Worm (Caenorhabditis elegans) whole organism, L4 larva: Measurements from ENCODE around the gene B0524.6.

ENCODE experiments used
- F10B5.3 ChIP-seq: sonication (generic microtip); optimal IDR thresholded peaks from 2 replicates; lab custom pipeline; 2016; ENCODE audit warnings: mild to moderate bottlenecking, missing genetic modification characterization, missing compliant biosample characterization
- Y105C5A.15 ChIP-seq: fragments of 200-800 bp; sonication (Bioruptor generic); IDR thresholded peaks from 2 replicates; pipeline ENCODE4 v1.3.6; 2022; ENCODE audit warnings: missing genetic modification characterization, missing compliant biosample characterization
- ZK337.2 ChIP-seq: fragments of 200-800 bp; sonication (Bioruptor generic); IDR thresholded peaks from 2 replicates; pipeline ENCODE4 v1.3.6; 2022; ENCODE audit warnings: missing genetic modification reagents, missing genetic modification characterization, missing compliant biosample characterization
- aha-1 ChIP-seq: fragments of 150-350 bp; peaks from one replicate; lab custom pipeline; 2014; ENCODE audit warnings: missing biosample characterization, missing genetic modification characterization
- ama-1 ChIP-seq: fragments of 150-350 bp; optimal IDR thresholded peaks from 2 replicates; lab custom pipeline; 2014; ENCODE audit warnings: inconsistent platforms, mixed read lengths
- arid-1 ChIP-seq: fragments of 200-800 bp; sonication (Bioruptor generic); conservative IDR thresholded peaks from 2 replicates; pipeline ENCODE4 v1.3.6; 2022; ENCODE audit warnings: missing genetic modification reagents, missing genetic modification characterization, missing compliant biosample characterization
- ceh-20 ChIP-seq: fragments of 200-800 bp; sonication (Bioruptor generic); IDR thresholded peaks from 2 replicates; pipeline ENCODE4 v1.3.6; 2022; ENCODE audit warnings: missing genetic modification reagents, missing genetic modification characterization, missing compliant biosample characterization
- ceh-28 ChIP-seq: fragments of 150-350 bp; optimal IDR thresholded peaks from 2 replicates; lab custom pipeline; 2014; ENCODE audit warnings: missing biosample characterization, missing genetic modification reagents, missing genetic modification characterization
- ceh-82 ChIP-seq: sonication (generic microtip); optimal IDR thresholded peaks from 2 replicates; lab custom pipeline; 2017; ENCODE audit warnings: missing biosample characterization, missing genetic modification characterization
- cey-2 ChIP-seq: sonication (generic microtip); optimal IDR thresholded peaks from 3 replicates; lab custom pipeline; 2017; ENCODE audit warnings: missing genetic modification characterization, mild to moderate bottlenecking, missing compliant biosample characterization, antibody characterized with exemption, borderline replicate concordance; ENCODE audit not compliant: insufficient read depth
- ctbp-1 ChIP-seq: fragments of 200-800 bp; sonication (Bioruptor generic); IDR thresholded peaks from 2 replicates; pipeline ENCODE4 v1.3.6; 2022; ENCODE audit warnings: missing genetic modification reagents, missing genetic modification characterization, missing compliant biosample characterization
- daf-12 ChIP-seq: fragments of 150-350 bp; optimal IDR thresholded peaks from 2 replicates; lab custom pipeline; 2014; ENCODE audit warnings: missing biosample characterization, missing genetic modification reagents, missing genetic modification characterization
- dmd-6 ChIP-seq: fragments of 200-800 bp; sonication (Bioruptor generic); IDR thresholded peaks from 2 replicates; pipeline ENCODE4 v1.3.6; 2022; ENCODE audit warnings: missing genetic modification reagents, missing genetic modification characterization, missing compliant biosample characterization
- gei-8 ChIP-seq: fragments of 200-800 bp; sonication (Bioruptor generic); optimal IDR thresholded peaks from 2 replicates; lab custom pipeline; 2018; ENCODE audit warnings: mild to moderate bottlenecking, missing genetic modification characterization, missing compliant biosample characterization
- hlh-11 ChIP-seq: fragments of 200-800 bp; sonication (Bioruptor generic); optimal IDR thresholded peaks from 2 replicates; lab custom pipeline; 2018; ENCODE audit warnings: mild to moderate bottlenecking, missing genetic modification characterization, missing compliant biosample characterization
- hlh-30 ChIP-seq: sonication (generic microtip); optimal IDR thresholded peaks from 2 replicates; lab custom pipeline; 2017; ENCODE audit warnings: antibody characterized with exemption, mild to moderate bottlenecking, missing genetic modification characterization, missing compliant biosample characterization; ENCODE audit not compliant: insufficient read depth
- hmg-1.1 ChIP-seq: fragments of 200-800 bp; sonication (Bioruptor generic); IDR thresholded peaks from 2 replicates; pipeline ENCODE4 v1.3.6; 2022; ENCODE audit warnings: missing genetic modification reagents, missing genetic modification characterization, missing compliant biosample characterization
- jun-1 ChIP-seq: fragments of 150-350 bp; optimal IDR thresholded peaks from 2 replicates; lab custom pipeline; 2014; ENCODE audit warnings: missing biosample characterization, missing genetic modification reagents, missing genetic modification characterization
- lin-1 ChIP-seq: fragments of 200-800 bp; sonication (Bioruptor generic); IDR thresholded peaks from 2 replicates; pipeline ENCODE4 v1.3.6; 2022; ENCODE audit warnings: missing genetic modification reagents, missing genetic modification characterization, missing compliant biosample characterization
- lin-13 ChIP-seq: fragments of 150-350 bp; optimal IDR thresholded peaks from 2 replicates; lab custom pipeline; 2014; ENCODE audit warnings: missing biosample characterization, missing genetic modification reagents, missing genetic modification characterization
- lin-38 ChIP-seq: fragments of 200-800 bp; sonication (Bioruptor generic); IDR thresholded peaks from 2 replicates; pipeline ENCODE4 v1.3.6; 2022; ENCODE audit warnings: missing genetic modification reagents, missing genetic modification characterization, missing compliant biosample characterization
- lsy-2 ChIP-seq, 2 experiments: fragments of 150-350 bp in 1 of 2; sonication (generic microtip) in 1 of 2; optimal IDR thresholded peaks; 2 replicates each; lab custom pipeline; 2014 to 2017; ENCODE audit warnings: missing biosample characterization in 2 of 2, missing genetic modification characterization in 2 of 2
- mep-1 ChIP-seq: fragments of 150-350 bp; sonication (generic microtip); optimal IDR thresholded peaks from 3 replicates; lab custom pipeline; 2014; ENCODE audit warnings: missing biosample characterization, missing genetic modification characterization
- mes-2 ChIP-seq: sonication (generic microtip); optimal IDR thresholded peaks from 2 replicates; lab custom pipeline; 2016; ENCODE audit warnings: missing genotype, mild to moderate bottlenecking, missing genetic modification characterization, missing compliant biosample characterization; ENCODE audit not compliant: poor library complexity, severe bottlenecking
- nhr-10 ChIP-seq: fragments of 150-350 bp; optimal IDR thresholded peaks from 2 replicates; lab custom pipeline; 2014; ENCODE audit warnings: missing biosample characterization, missing genetic modification characterization
- nhr-102 ChIP-seq: sonication (generic microtip); optimal IDR thresholded peaks from 2 replicates; lab custom pipeline; 2016; ENCODE audit warnings: mild to moderate bottlenecking, missing genetic modification characterization, moderate library complexity, missing compliant biosample characterization
- nhr-11 ChIP-seq: fragments of 150-350 bp; optimal IDR thresholded peaks from 2 replicates; lab custom pipeline; 2014; ENCODE audit warnings: missing biosample characterization, missing genetic modification characterization
- nhr-25 ChIP-seq: sonication (generic microtip); optimal IDR thresholded peaks from 2 replicates; lab custom pipeline; 2017; ENCODE audit warnings: missing genetic modification characterization, mild to moderate bottlenecking, missing compliant biosample characterization, antibody characterized with exemption, moderate library complexity, borderline replicate concordance; ENCODE audit not compliant: insufficient read depth
- nhr-42 ChIP-seq: fragments of 200-800 bp; sonication (Bioruptor generic); IDR thresholded peaks from 2 replicates; pipeline ENCODE4 v1.3.6; 2022; ENCODE audit warnings: missing genetic modification characterization, missing compliant biosample characterization
- nhr-48 ChIP-seq: sonication (generic microtip); optimal IDR thresholded peaks from 2 replicates; lab custom pipeline; 2016; ENCODE audit warnings: mild to moderate bottlenecking, missing genetic modification characterization, missing compliant biosample characterization
- nhr-76 ChIP-seq: fragments of 150-350 bp; optimal IDR thresholded peaks from 2 replicates; lab custom pipeline; 2014; ENCODE audit warnings: missing biosample characterization, missing genetic modification characterization
- nhr-77 ChIP-seq: fragments of 150-350 bp; optimal IDR thresholded peaks from 2 replicates; lab custom pipeline; 2014; ENCODE audit warnings: missing biosample characterization, missing genetic modification characterization
- rbr-2 ChIP-seq: sonication (generic microtip); optimal IDR thresholded peaks from 2 replicates; lab custom pipeline; 2016; ENCODE audit warnings: missing genotype, missing genetic modification characterization, missing compliant biosample characterization
- set-16 ChIP-seq: fragments of 200-800 bp; sonication (Bioruptor generic); IDR thresholded peaks from 2 replicates; pipeline ENCODE4 v1.3.6; 2022; ENCODE audit warnings: missing genetic modification reagents, missing genetic modification characterization, missing compliant biosample characterization
- skn-1 ChIP-seq: fragments of 150-350 bp; optimal IDR thresholded peaks from 2 replicates; lab custom pipeline; 2014; ENCODE audit warnings: missing biosample characterization, missing genetic modification characterization
- snpc-4 ChIP-seq: fragments of 150-350 bp; optimal IDR thresholded peaks from 2 replicates; lab custom pipeline; 2014; ENCODE audit warnings: missing biosample characterization, missing genetic modification characterization
- tag-97 ChIP-seq: fragments of 200-800 bp; sonication (Bioruptor generic); IDR thresholded peaks from 2 replicates; pipeline ENCODE4 v1.3.6; 2022; ENCODE audit warnings: missing genetic modification characterization, missing compliant biosample characterization
- unc-62 ChIP-seq, 3 experiments: fragments of 150-350 bp in 1 of 3; sonication (generic microtip); optimal IDR thresholded peaks in 2 of 3; peaks in 1 of 3; 1 replicate in 1 of 3; 2 replicates in 2 of 3; lab custom pipeline; 2014 to 2017; ENCODE audit warnings: missing biosample characterization in 3 of 3, missing genetic modification characterization in 3 of 3, missing genetic modification reagents in 3 of 3, missing genotype in 1 of 3
- zag-1 ChIP-seq: fragments of 150-350 bp; optimal IDR thresholded peaks from 2 replicates; lab custom pipeline; 2014; ENCODE audit warnings: missing biosample characterization, missing genetic modification characterization
- zip-11 ChIP-seq: fragments of 200-800 bp; sonication (Bioruptor generic); IDR thresholded peaks from 2 replicates; pipeline ENCODE4 v1.3.6; 2022; ENCODE audit warnings: missing genetic modification characterization, missing compliant biosample characterization
- ztf-7 ChIP-seq: fragments of 150-350 bp; optimal IDR thresholded peaks from 2 replicates; lab custom pipeline; 2014; ENCODE audit warnings: missing biosample characterization, missing genetic modification characterization

Gene B0524.6

ce11 chrIII:1923419-1924318 is 18.2 kb upstream of the B0524.6 start (continued):
- no peak for TF ChIP-seq cey-2 (tag; lab: Kevin White, UChicago)
- TF ChIP-seq zip-11 (GFP tag; lab: Robert Waterston, UW), result no peak
- TF ChIP-seq ceh-20, result peak; percentile 98
- TF ChIP-seq lsy-2 (tag; optimal IDR thresholded peaks at IDR 0.05; lab: Kevin White, UChicago), result peak; percentile 64 to 83
- 0 out of 2 replicates have a peak, but pooled peaks have one; percentile 49 for TF ChIP-seq nhr-42 (GFP tag; lab: Robert Waterston, UW)
- peak; percentile 47; the same call in 1 of the 2 replicates for TF ChIP-seq arid-1 (GFP tag; lab: Robert Waterston, UW)
- TF ChIP-seq lin-13, result peak; percentile 53
- TF ChIP-seq aha-1 (tag; lab: Kevin White, UChicago), result peak; percentile 99
- peak; percentile 100 for TF ChIP-seq set-16 (GFP tag; lab: Robert Waterston, UW)
- peak; percentile 98 for TF ChIP-seq gei-8 (GFP tag; lab: Kevin White, UChicago)
- peak; percentile 69 for TF ChIP-seq mes-2 (tag; lab: Kevin White, UChicago)
- peak; percentile 94 for TF ChIP-seq ctbp-1 (GFP tag; lab: Robert Waterston, UW)
- TF ChIP-seq ZK337.2 (GFP tag; lab: Robert Waterston, UW), result no peak
- peak; percentile 48 for TF ChIP-seq nhr-102 (tag; lab: Kevin White, UChicago)
- TF ChIP-seq nhr-48, result peak; percentile 94
- TF ChIP-seq nhr-25 (tag; lab: Kevin White, UChicago), result peak; percentile 88
- peak; percentile 99 for TF ChIP-seq hlh-11 (tag; lab: Kevin White, UChicago)
- peak; percentile 98 for TF ChIP-seq dmd-6 (GFP tag; lab: Robert Waterston, UW)
- peak; percentile 86 for TF ChIP-seq mep-1 (tag; lab: Kevin White, UChicago)

- no peak for TF ChIP-seq ctbp-1 (GFP tag; lab: Robert Waterston, UW)
- peak; percentile 1 for TF ChIP-seq nhr-11 (tag; lab: Kevin White, UChicago)
- no peak for TF ChIP-seq Y105C5A.15 (GFP tag; lab: Robert Waterston, UW)
Observed at ce11 chrIII:1922516-1922915, 17.1 kb upstream of the B0524.6 start.

- TF ChIP-seq daf-12 (tag; lab: Kevin White, UChicago) (no peak), unc-62 (GFP tag; optimal IDR thresholded peaks at IDR 0.05 in 1 of 2; lab: Kevin White, UChicago) (peak in 1 of 2 experiments; percentile 93), unc-62 (tag; optimal IDR thresholded peaks at IDR 0.05; lab: Kevin White, UChicago) (no peak), F10B5.3 (tag; lab: Kevin White, UChicago) (no peak), jun-1 (tag; lab: Kevin White, UChicago) (no peak), skn-1 (no peak)
- TF ChIP-seq, all 104 proteins: peak for 1
Observed at ce11 chrIII:1922081-1922480, 16.6 kb upstream of the B0524.6 start.

- peak; percentile 90 for TF ChIP-seq nhr-25 (tag; lab: Kevin White, UChicago)
- peak; percentile 100 for TF ChIP-seq dmd-6 (GFP tag; lab: Robert Waterston, UW)
- peak; percentile 20 for TF ChIP-seq ztf-7 (tag; lab: Kevin White, UChicago)
- peak; percentile 69 for TF ChIP-seq lin-38 (GFP tag; lab: Robert Waterston, UW)
- peak; percentile 26 for TF ChIP-seq ceh-28
- TF ChIP-seq nhr-48, result peak; percentile 99
- TF ChIP-seq nhr-76, result peak; percentile 66
- TF ChIP-seq nhr-77 (tag; lab: Kevin White, UChicago), result peak; percentile 81
- TF ChIP-seq ama-1 (lab: Kevin White, UChicago), result peak; percentile 38
- TF ChIP-seq hlh-30 (tag; lab: Kevin White, UChicago), result peak; percentile 90
- peak; percentile 90 for TF ChIP-seq nhr-11 (tag; lab: Kevin White, UChicago)
- TF ChIP-seq mep-1 (tag; lab: Kevin White, UChicago), result peak; percentile 88
- no peak for TF ChIP-seq ceh-82 (tag; lab: Kevin White, UChicago)
- peak; percentile 96 for TF ChIP-seq rbr-2 (tag; lab: Kevin White, UChicago)
- peak; percentile 85 to 86 for TF ChIP-seq lsy-2 (tag; optimal IDR thresholded peaks at IDR 0.05; lab: Kevin White, UChicago)
- TF ChIP-seq hlh-11 (tag; lab: Kevin White, UChicago), result peak; percentile 100
- peak; percentile 74 for TF ChIP-seq lin-1
- TF ChIP-seq tag-97, result no peak
- peak; percentile 88 for TF ChIP-seq ctbp-1 (GFP tag; lab: Robert Waterston, UW)
- peak; percentile 79 for TF ChIP-seq nhr-10 (tag; lab: Kevin White, UChicago)
- no peak for TF ChIP-seq zag-1 (tag; lab: Kevin White, UChicago)
- TF ChIP-seq hmg-1.1 (GFP tag; lab: Robert Waterston, UW), result peak; percentile 93
- peak; percentile 46 for TF ChIP-seq snpc-4 (tag; lab: Kevin White, UChicago)
Observed at ce11 chrIII:1921136-1921680, 15.8 kb upstream of the B0524.6 start.
